Fruit fly (Drosophila melanogaster) S2 (cell line): ENCODE data around the gene Ced-12.

Experiments
- CG8478 ChIP-seq: fragments of >200 bp; optimal IDR thresholded peaks from 2 replicates; lab custom pipeline; 2018
- CTCF ChIP-seq, 2 experiments: fragments of >200 bp; optimal IDR thresholded peaks; 2 replicates each; lab custom pipeline; 2018

DNA sequence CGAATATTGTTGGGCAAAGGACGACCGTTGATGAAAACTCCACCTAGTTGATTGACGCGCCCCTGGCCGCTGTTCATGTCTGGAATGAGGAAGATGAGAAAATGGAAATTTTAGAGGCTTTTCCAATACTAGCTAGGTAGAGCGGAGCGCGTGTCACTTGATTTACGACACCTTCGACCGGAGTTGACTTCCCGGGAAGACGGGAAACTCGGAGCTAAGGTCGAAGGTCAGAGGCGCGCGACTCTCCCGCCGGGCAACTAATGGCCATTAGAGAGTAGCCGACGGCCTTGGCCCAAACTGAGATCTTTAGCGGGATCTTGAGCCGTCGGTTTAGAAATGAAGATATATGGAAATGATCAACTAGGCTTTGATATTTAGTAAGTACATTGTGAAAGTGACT lies 12.6 kb upstream of the Ced-12 start:
- no peak for TF ChIP-seq CTCF (optimal IDR thresholded peaks at IDR 0.05; lab: Kevin White, UChicago)
- TF ChIP-seq CG8478 (lab: Kevin White, UChicago): no peak
